Fruit fly (Drosophila melanogaster) whole organism, embryonic: ENCODE measurements around the gene CG11843.

Experiments
- Ada2b ChIP-seq: fragments of 200-800 bp; sonication (Bioruptor generic); IDR thresholded peaks from 2 replicates; pipeline ENCODE4 v1.3.6; 2022; ENCODE audit warnings: missing biosample characterization, missing genetic modification characterization
- B-H1 ChIP-seq: fragments of 200-800 bp; sonication (Bioruptor generic); IDR thresholded peaks from 3 replicates; pipeline ENCODE4 v1.3.6; 2022; ENCODE audit warnings: missing biosample characterization, missing genetic modification characterization
- CG10209 ChIP-seq: fragments of 200-800 bp; sonication (Bioruptor generic); optimal IDR thresholded peaks from 3 replicates; lab custom pipeline; 2017; ENCODE audit warnings: missing biosample characterization, mild to moderate bottlenecking, missing genetic modification characterization, missing genetic modification reagents
- CG10959 ChIP-seq: fragments of 200-800 bp; sonication (Bioruptor generic); IDR thresholded peaks from 2 replicates; pipeline ENCODE4 v1.3.6; 2022; ENCODE audit warnings: missing biosample characterization, missing genetic modification characterization
- CG11398 ChIP-seq: fragments of 200-800 bp; sonication (Bioruptor generic); optimal IDR thresholded peaks from 2 replicates; lab custom pipeline; 2016; ENCODE audit warnings: missing biosample characterization, missing genetic modification characterization
- CG12769 ChIP-seq: fragments of 200-800 bp; sonication (Bioruptor generic); optimal IDR thresholded peaks from 2 replicates; lab custom pipeline; 2019; ENCODE audit warnings: missing biosample characterization, mild to moderate bottlenecking, missing genetic modification characterization, moderate library complexity
- CG14441 ChIP-seq: fragments of 200-800 bp; sonication (Bioruptor generic); IDR thresholded peaks from 2 replicates; pipeline ENCODE4 v1.3.6; 2022; ENCODE audit warnings: missing biosample characterization, missing genetic modification characterization
- CG15011 ChIP-seq: fragments of 200-800 bp; sonication (Bioruptor generic); optimal IDR thresholded peaks from 3 replicates; lab custom pipeline; 2018; ENCODE audit warnings: missing biosample characterization, mild to moderate bottlenecking, missing genetic modification characterization
- CG15269 ChIP-seq: fragments of 200-800 bp; sonication (Bioruptor generic); optimal IDR thresholded peaks from 2 replicates; lab custom pipeline; 2018; ENCODE audit warnings: missing biosample characterization, mild to moderate bottlenecking, missing genetic modification characterization, moderate library complexity
- CG17359 ChIP-seq: fragments of 200-800 bp; sonication (Bioruptor generic); optimal IDR thresholded peaks from 3 replicates; lab custom pipeline; 2018; ENCODE audit warnings: missing biosample characterization, mild to moderate bottlenecking, missing genetic modification characterization, moderate library complexity
- CG2712 ChIP-seq: fragments of 200-800 bp; optimal IDR thresholded peaks from 3 replicates; lab custom pipeline; 2019; ENCODE audit warnings: missing biosample characterization, mild to moderate bottlenecking, missing genetic modification characterization, moderate library complexity
- CG4730 ChIP-seq: fragments of 200-800 bp; sonication (Bioruptor generic); IDR thresholded peaks from 2 replicates; pipeline ENCODE4 v1.3.6; 2022; ENCODE audit warnings: missing biosample characterization, missing genetic modification characterization
- CG6683 ChIP-seq: fragments of 200-800 bp; sonication (Bioruptor generic); optimal IDR thresholded peaks from 2 replicates; lab custom pipeline; 2017; ENCODE audit warnings: missing biosample characterization, mild to moderate bottlenecking, missing genetic modification characterization, missing genetic modification reagents
- CG6854 ChIP-seq: fragments of 200-800 bp; sonication (Bioruptor generic); optimal IDR thresholded peaks from 3 replicates; lab custom pipeline; 2017; ENCODE audit warnings: missing biosample characterization, mild to moderate bottlenecking, missing genetic modification characterization
- CG7839 ChIP-seq: fragments of 200-800 bp; sonication (Bioruptor generic); optimal IDR thresholded peaks from 3 replicates; lab custom pipeline; 2018; ENCODE audit warnings: missing biosample characterization, mild to moderate bottlenecking, missing genetic modification characterization, moderate library complexity
- Dek ChIP-seq: fragments of 200-800 bp; sonication (Bioruptor generic); optimal IDR thresholded peaks from 3 replicates; lab custom pipeline; 2019; ENCODE audit warnings: missing biosample characterization, mild to moderate bottlenecking, missing genetic modification characterization, moderate library complexity
- Doc2 ChIP-seq: fragments of 200-800 bp; sonication (Bioruptor generic); IDR thresholded peaks from 2 replicates; pipeline ENCODE4 v1.3.6; 2022; ENCODE audit warnings: missing biosample characterization, missing genetic modification characterization
- Drgx ChIP-seq: fragments of 200-800 bp; sonication (Bioruptor generic); IDR thresholded peaks from 2 replicates; pipeline ENCODE4 v1.3.6; 2022; ENCODE audit warnings: missing biosample characterization, missing genetic modification characterization
- Elba2 ChIP-seq: fragments of 200-800 bp; sonication (Bioruptor generic); optimal IDR thresholded peaks from 3 replicates; lab custom pipeline; 2016; ENCODE audit warnings: missing biosample characterization, missing genetic modification characterization
- HLH3B ChIP-seq: fragments of 200-800 bp; sonication (Bioruptor generic); IDR thresholded peaks from 2 replicates; pipeline ENCODE4 v1.3.6; 2022; ENCODE audit warnings: missing biosample characterization, missing genetic modification characterization
- HLH4C ChIP-seq: fragments of 200-800 bp; sonication (Bioruptor generic); IDR thresholded peaks from 3 replicates; pipeline ENCODE4 v1.3.6; 2022; ENCODE audit warnings: missing biosample characterization, missing genetic modification characterization; ENCODE audit not compliant: partially characterized antibody
- Hr3 ChIP-seq: fragments of 200-800 bp; sonication (Bioruptor generic); optimal IDR thresholded peaks from 3 replicates; lab custom pipeline; 2016; ENCODE audit warnings: missing biosample characterization, missing genetic modification characterization
- Mad ChIP-seq: fragments of 200-800 bp; sonication (Bioruptor generic); optimal IDR thresholded peaks from 2 replicates; lab custom pipeline; 2016; ENCODE audit warnings: missing biosample characterization, missing genetic modification characterization
- Meics ChIP-seq: fragments of 200-800 bp; sonication (Bioruptor generic); optimal IDR thresholded peaks from 2 replicates; lab custom pipeline; 2017; ENCODE audit warnings: missing biosample characterization, mild to moderate bottlenecking, missing genetic modification characterization
- NK7.1 ChIP-seq: fragments of 200-800 bp; sonication (Bioruptor generic); optimal IDR thresholded peaks from 3 replicates; lab custom pipeline; 2016; ENCODE audit warnings: missing biosample characterization, missing genetic modification characterization
- Nf-YA ChIP-seq: fragments of 200-800 bp; sonication (Bioruptor generic); IDR thresholded peaks from 2 replicates; pipeline ENCODE4 v1.3.6; 2022; ENCODE audit warnings: missing biosample characterization, missing genetic modification characterization
- Oli ChIP-seq: fragments of 200-800 bp; sonication (Bioruptor generic); optimal IDR thresholded peaks from 2 replicates; lab custom pipeline; 2018; ENCODE audit warnings: missing biosample characterization, mild to moderate bottlenecking, missing genetic modification characterization, moderate library complexity
- Ptx1 ChIP-seq: fragments of 200-800 bp; sonication (Bioruptor generic); IDR thresholded peaks from 2 replicates; pipeline ENCODE4 v1.3.6; 2022; ENCODE audit warnings: missing biosample characterization, missing genetic modification characterization
- Rfx ChIP-seq: fragments of 200-800 bp; sonication (Bioruptor generic); IDR thresholded peaks from 2 replicates; pipeline ENCODE4 v1.3.6; 2022; ENCODE audit warnings: missing biosample characterization, missing genetic modification characterization
- ap ChIP-seq: fragments of 200-800 bp; sonication (Bioruptor generic); IDR thresholded peaks from 2 replicates; pipeline ENCODE4 v1.3.6; 2022; ENCODE audit warnings: missing biosample characterization, missing genetic modification characterization
- cad ChIP-seq: fragments of >200 bp; optimal IDR thresholded peaks from 2 replicates; lab custom pipeline; 2017; ENCODE audit warnings: missing biosample characterization, missing genetic modification characterization
- chm ChIP-seq: fragments of 200-800 bp; sonication (Bioruptor generic); IDR thresholded peaks from 2 replicates; pipeline ENCODE4 v1.3.6; 2022; ENCODE audit warnings: missing biosample characterization, missing genetic modification characterization
- crol ChIP-seq: fragments of 200-800 bp; sonication (Bioruptor generic); IDR thresholded peaks from 2 replicates; pipeline ENCODE4 v1.3.6; 2022; ENCODE audit warnings: missing biosample characterization, missing genetic modification characterization
- dysf ChIP-seq: fragments of 200-800 bp; sonication (Bioruptor generic); IDR thresholded peaks from 3 replicates; pipeline ENCODE4 v1.3.6; 2022; ENCODE audit warnings: missing biosample characterization, missing genetic modification characterization
- en ChIP-seq: fragments of 200-800 bp; sonication (Bioruptor generic); optimal IDR thresholded peaks from 2 replicates; lab custom pipeline; 2016; ENCODE audit warnings: missing biosample characterization, missing genetic modification characterization
- gcm2 ChIP-seq: fragments of 200-800 bp; sonication (Bioruptor generic); optimal IDR thresholded peaks from 2 replicates; lab custom pipeline; 2016; ENCODE audit warnings: missing biosample characterization, missing genetic modification characterization
- grau ChIP-seq: fragments of 200-800 bp; optimal IDR thresholded peaks from 3 replicates; lab custom pipeline; 2019; ENCODE audit warnings: missing biosample characterization, mild to moderate bottlenecking, missing genetic modification characterization, moderate library complexity
- gsb-n ChIP-seq: fragments of 200-800 bp; sonication (Bioruptor generic); optimal IDR thresholded peaks from 3 replicates; lab custom pipeline; 2018; ENCODE audit warnings: missing biosample characterization, mild to moderate bottlenecking, missing genetic modification characterization
- gt ChIP-seq: fragments of 200-800 bp; sonication (Bioruptor generic); IDR thresholded peaks from 2 replicates; pipeline ENCODE4 v1.3.6; 2022; ENCODE audit warnings: missing biosample characterization, missing genetic modification characterization
- insv ChIP-seq, 2 experiments: fragments of 200-800 bp; sonication (Bioruptor generic); optimal IDR thresholded peaks; 3 replicates each; lab custom pipeline; 2016 to 2018; ENCODE audit warnings: missing biosample characterization in 2 of 2, missing genetic modification characterization in 2 of 2
- lab ChIP-seq: fragments of 200-800 bp; sonication (Bioruptor generic); optimal IDR thresholded peaks from 3 replicates; lab custom pipeline; 2017; ENCODE audit warnings: missing biosample characterization, missing genetic modification characterization, mild to moderate bottlenecking, moderate library complexity, missing genetic modification reagents
- lilli ChIP-seq: fragments of 200-800 bp; sonication (Bioruptor generic); optimal IDR thresholded peaks from 3 replicates; lab custom pipeline; 2016; ENCODE audit warnings: missing biosample characterization, missing genetic modification characterization
- lov ChIP-seq, 2 experiments: fragments of 200-800 bp in 1 of 2; fragments of >200 bp in 1 of 2; sonication (Bioruptor generic) in 1 of 2; IDR thresholded peaks in 1 of 2; optimal IDR thresholded peaks in 1 of 2; 2 replicates in 1 of 2; 3 replicates in 1 of 2; pipeline versions ENCODE4 v1.3.6 to Lab custom; 2017 to 2022; ENCODE audit warnings: missing biosample characterization in 1 of 2, missing genetic modification characterization in 1 of 2
- nmo ChIP-seq: fragments of 200-800 bp; sonication (Bioruptor generic); optimal IDR thresholded peaks from 2 replicates; lab custom pipeline; 2018; ENCODE audit warnings: missing biosample characterization, mild to moderate bottlenecking, missing genetic modification characterization, moderate library complexity
- pum ChIP-seq: fragments of 200-800 bp; sonication (Bioruptor generic); optimal IDR thresholded peaks from 2 replicates; lab custom pipeline; 2016; ENCODE audit warnings: missing biosample characterization, missing genetic modification characterization
- rib ChIP-seq: fragments of 200-800 bp; sonication (Bioruptor generic); IDR thresholded peaks from 2 replicates; pipeline ENCODE4 v1.3.6; 2022; ENCODE audit warnings: missing biosample characterization, missing genetic modification characterization
- sens ChIP-seq: fragments of 200-800 bp; sonication (Bioruptor generic); peaks from one replicate; lab custom pipeline; 2016; ENCODE audit warnings: missing biosample characterization, missing genetic modification characterization
- seq ChIP-seq: fragments of 200-800 bp; sonication (Bioruptor generic); IDR thresholded peaks from 2 replicates; pipeline ENCODE4 v1.3.6; 2022; ENCODE audit warnings: missing biosample characterization, missing genetic modification characterization
- so ChIP-seq: fragments of 200-800 bp; sonication (Bioruptor generic); IDR thresholded peaks from 3 replicates; pipeline ENCODE4 v1.3.6; 2022; ENCODE audit warnings: missing biosample characterization, missing genetic modification characterization

The CG11843 gene

DNA sequence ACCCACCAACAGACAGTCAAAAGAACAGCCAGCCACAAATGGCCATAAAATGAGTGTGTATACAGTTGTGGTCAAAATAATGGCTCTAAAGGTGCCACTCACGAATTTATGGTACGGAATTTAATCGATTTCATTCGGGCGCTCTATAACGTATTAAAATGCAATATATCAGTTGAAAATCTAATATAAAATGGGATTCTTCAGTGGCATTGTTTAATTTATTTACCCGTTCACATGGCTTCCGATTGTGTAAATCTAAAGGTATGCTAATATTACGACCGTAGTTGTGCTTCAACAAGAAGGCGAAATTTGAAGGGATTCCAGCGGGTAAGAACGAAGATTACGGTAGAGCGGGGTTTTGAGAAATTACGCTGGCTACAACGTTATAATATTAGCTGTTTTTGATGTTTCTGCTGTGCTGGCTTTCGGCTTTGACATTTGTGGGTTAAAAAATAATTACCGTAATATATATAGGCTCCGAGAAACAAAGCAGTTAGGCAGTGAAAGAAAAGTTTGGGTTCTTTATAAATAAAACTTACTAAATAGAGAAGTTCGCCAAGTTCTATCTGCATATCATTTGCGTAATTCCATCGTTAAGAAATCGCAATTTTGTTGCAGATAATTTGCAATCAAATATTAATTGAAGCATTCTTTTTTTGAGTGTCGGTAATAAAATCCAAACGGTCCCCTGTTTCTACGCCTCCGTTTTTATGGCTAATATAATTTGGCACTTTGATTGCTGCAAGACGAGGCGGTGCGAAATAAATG, 21.7 kb downstream of the CG11843 start (continued):
- no peak for TF ChIP-seq HLH3B
- TF ChIP-seq ap, result no peak
- peak; percentile 29 for TF ChIP-seq CG2712 (tag; lab: Kevin White, UChicago)
- TF ChIP-seq nmo (GFP tag; lab: Kevin White, UChicago), result no peak
- peak; percentile 31 for TF ChIP-seq lab (GFP tag; lab: Kevin White, UChicago)
- TF ChIP-seq Doc2 (GFP tag; lab: Robert Waterston, UW), result no peak
- peak; percentile 20 for TF ChIP-seq Meics
- TF ChIP-seq Ptx1 (GFP tag; lab: Robert Waterston, UW), result 0 out of 2 replicates have a peak, but pooled peaks have one; percentile 9
- TF ChIP-seq sens (GFP tag; lab: Kevin White, UChicago), result peak; percentile 77
- no peak for TF ChIP-seq Dek (tag; lab: Kevin White, UChicago)
- TF ChIP-seq seq (GFP tag; lab: Robert Waterston, UW), result no peak
- TF ChIP-seq lilli, result peak; percentile 9
- TF ChIP-seq Rfx (GFP tag; lab: Robert Waterston, UW), result peak; percentile 29; the same call in 1 of the 2 replicates
- TF ChIP-seq gcm2, result no peak
- TF ChIP-seq Nf-YA (GFP tag; lab: Robert Waterston, UW), result no peak
- no peak for TF ChIP-seq CG4730 (GFP tag; lab: Robert Waterston, UW)
- TF ChIP-seq Elba2 (GFP tag; lab: Kevin White, UChicago), result no peak
- peak; percentile 12 for TF ChIP-seq grau (tag; lab: Kevin White, UChicago)
- peak; percentile 3; the same call in 1 of the 2 replicates for TF ChIP-seq Drgx
- no peak for TF ChIP-seq CG11398 (GFP tag; lab: Kevin White, UChicago)
- no peak for TF ChIP-seq insv (GFP tag; optimal IDR thresholded peaks at IDR 0.05; lab: Kevin White, UChicago)
- no peak for TF ChIP-seq CG10959 (GFP tag; lab: Robert Waterston, UW)
- TF ChIP-seq Mad (GFP tag; lab: Kevin White, UChicago), result peak; percentile 23
- no peak for TF ChIP-seq HLH4C (GFP tag; lab: Robert Waterston, UW)
- no peak for TF ChIP-seq CG10209 (GFP tag; lab: Kevin White, UChicago)
- TF ChIP-seq CG15011 (GFP tag; lab: Kevin White, UChicago), result no peak
- no peak for TF ChIP-seq en (GFP tag; lab: Kevin White, UChicago)
- TF ChIP-seq Hr3 (GFP tag; lab: Kevin White, UChicago), result no peak
- TF ChIP-seq pum (GFP tag; lab: Kevin White, UChicago), result no peak

- TF ChIP-seq CG14441 (no peak), NK7.1 (GFP tag; lab: Kevin White, UChicago) (no peak), CG6683 (no peak), dysf (GFP tag; lab: Robert Waterston, UW) (no peak), CG6854 (GFP tag; lab: Kevin White, UChicago) (no peak), CG7839 (tag; lab: Kevin White, UChicago) (no peak), gt (GFP tag; lab: Robert Waterston, UW) (no peak), so (GFP tag; lab: Robert Waterston, UW) (no peak), B-H1 (GFP tag; lab: Robert Waterston, UW) (no peak)
These were observed 22.5 kb downstream of the CG11843 start for dm6 chr3R:29076609-29077008.

DNA sequence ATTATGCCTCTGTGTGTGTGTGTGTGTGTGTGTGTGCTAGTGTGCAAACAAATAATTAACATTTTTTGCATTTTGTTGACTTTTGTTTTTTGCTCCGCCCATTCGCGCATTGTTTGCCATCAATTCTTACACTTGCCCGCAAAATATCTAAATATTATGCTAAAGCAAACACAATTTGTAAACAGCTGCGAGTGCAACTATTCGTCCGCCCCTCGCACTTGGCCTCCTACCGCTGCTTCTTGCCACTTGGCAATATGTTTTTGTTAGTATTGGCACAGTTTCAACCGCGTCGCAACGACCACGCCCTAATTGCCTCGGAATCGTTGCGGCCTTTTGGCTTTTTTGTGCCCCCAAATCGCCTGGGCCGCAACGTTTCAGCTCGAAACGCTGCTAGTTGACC, 23.4 kb downstream of the CG11843 start:
- TF ChIP-seq CG12769 (peak; percentile 34), rib (GFP tag; lab: Robert Waterston, UW) (0 out of 2 replicates have a peak, but pooled peaks have one; percentile 12), lab (GFP tag; lab: Kevin White, UChicago) (peak; percentile 27), chm (GFP tag; lab: Robert Waterston, UW) (0 out of 2 replicates have a peak, but pooled peaks have one; percentile 10), cad (no peak), CG15269 (peak; percentile 13), crol (0 out of 2 replicates have a peak, but pooled peaks have one; percentile 28), Oli (tag; lab: Kevin White, UChicago) (no peak), gsb-n (tag; lab: Kevin White, UChicago) (no peak), Ada2b (GFP tag; lab: Robert Waterston, UW) (no peak), CG17359 (peak; percentile 15), lov (optimal IDR thresholded peaks at IDR 0.05; lab: Kevin White, UChicago) (no peak), lov (GFP tag; IDR thresholded peaks at IDR 0.05; lab: Robert Waterston, UW) (no peak)
